Worm (Caenorhabditis elegans) whole organism, L1 larva: Measurements from ENCODE around the gene ZK1307.4.

ENCODE experiments used
- C34B4.2 ChIP-seq: sonication (generic microtip); optimal IDR thresholded peaks from 2 replicates; lab custom pipeline; 2017; ENCODE audit warnings: mild to moderate bottlenecking, missing genetic modification characterization, missing compliant biosample characterization
- aly-2 ChIP-seq: fragments of 150-350 bp; optimal IDR thresholded peaks from 2 replicates; lab custom pipeline; 2014; ENCODE audit warnings: missing biosample characterization, missing genetic modification characterization
- mab-9 ChIP-seq: fragments of 200-800 bp; sonication (Bioruptor generic); IDR thresholded peaks from 2 replicates; pipeline ENCODE4 v1.3.6; 2022; ENCODE audit warnings: missing genetic modification reagents, missing genetic modification characterization, missing compliant biosample characterization
- nhr-76 ChIP-seq: sonication (generic microtip); optimal IDR thresholded peaks from 2 replicates; lab custom pipeline; 2017; ENCODE audit warnings: missing biosample characterization, missing genetic modification characterization
- ztf-11 ChIP-seq, 2 experiments: sonication (generic microtip); optimal IDR thresholded peaks; 2 replicates each; lab custom pipeline; 2016 to 2017; ENCODE audit warnings: missing genetic modification characterization in 2 of 2, missing biosample characterization in 1 of 2, missing compliant biosample characterization in 1 of 2

- TF ChIP-seq aly-2 (tag; lab: Kevin White, UChicago) (no peak), nhr-76 (tag; lab: Kevin White, UChicago) (no peak), mab-9 (no peak), C34B4.2 (no peak), ztf-11 (tag; optimal IDR thresholded peaks at IDR 0.05; lab: Kevin White, UChicago) (no peak)
Measured at ce11 chrII:9655530-9656139, 4.0 kb upstream of the ZK1307.4 start, which contains the start of gene ZK1307.1.
